Fruit fly (Drosophila melanogaster) whole organism, pupa: ENCODE measurements around the gene Dnali1.
A peak's percentile ranks its signal among the peaks of the same experiment; 100 is the strongest.

ENCODE experiments used
- CG10348 ChIP-seq: fragments of 200-800 bp; sonication (Bioruptor generic); IDR thresholded peaks from 2 replicates; pipeline ENCODE4 v1.3.6; 2022; ENCODE audit warnings: missing biosample characterization, missing genetic modification characterization
- CG12605 ChIP-seq: fragments of 200-800 bp; sonication (Bioruptor generic); IDR thresholded peaks from 2 replicates; pipeline ENCODE4 v1.3.6; 2022; ENCODE audit warnings: missing biosample characterization, missing genetic modification characterization
- CG13204 ChIP-seq: fragments of 200-800 bp; sonication (Bioruptor generic); optimal IDR thresholded peaks from 2 replicates; lab custom pipeline; 2018; ENCODE audit warnings: missing biosample characterization, mild to moderate bottlenecking, missing genetic modification characterization, moderate library complexity
- CG14655 ChIP-seq: fragments of 200-800 bp; sonication (Bioruptor generic); optimal IDR thresholded peaks from 3 replicates; lab custom pipeline; 2017; ENCODE audit warnings: mild to moderate bottlenecking, missing biosample characterization, missing genetic modification reagents, missing genetic modification characterization
- CG15710 ChIP-seq: fragments of 200-800 bp; sonication (Bioruptor generic); optimal IDR thresholded peaks from 2 replicates; lab custom pipeline; 2018; ENCODE audit warnings: missing biosample characterization, mild to moderate bottlenecking, missing genetic modification characterization, moderate library complexity
- CG17806 ChIP-seq: fragments of 200-800 bp; sonication (Bioruptor generic); optimal IDR thresholded peaks from 2 replicates; lab custom pipeline; 2018; ENCODE audit warnings: missing biosample characterization, mild to moderate bottlenecking, missing genetic modification characterization, moderate library complexity
- CG32121 ChIP-seq: fragments of 200-800 bp; sonication (Bioruptor generic); IDR thresholded peaks from 2 replicates; pipeline ENCODE4 v1.3.6; 2022; ENCODE audit warnings: missing biosample characterization, missing genetic modification characterization
- CG34367 ChIP-seq: fragments of 200-800 bp; sonication (Bioruptor generic); optimal IDR thresholded peaks from 2 replicates; lab custom pipeline; 2018; ENCODE audit warnings: missing biosample characterization, mild to moderate bottlenecking, missing genetic modification characterization
- CG4496 ChIP-seq: fragments of 200-800 bp; sonication (Bioruptor generic); IDR thresholded peaks from 3 replicates; pipeline ENCODE4 v1.3.6; 2022; ENCODE audit warnings: missing biosample characterization, missing genetic modification characterization
- CG8159 ChIP-seq: fragments of 200-800 bp; sonication (Bioruptor generic); optimal IDR thresholded peaks from 3 replicates; lab custom pipeline; 2018; ENCODE audit warnings: missing biosample characterization, mild to moderate bottlenecking, missing genetic modification characterization, moderate library complexity
- CG8301 ChIP-seq: fragments of 200-800 bp; sonication (Bioruptor generic); optimal IDR thresholded peaks from 2 replicates; lab custom pipeline; 2018; ENCODE audit warnings: missing biosample characterization, mild to moderate bottlenecking, missing genetic modification characterization
- CG9948 ChIP-seq: fragments of 200-800 bp; sonication (Bioruptor generic); optimal IDR thresholded peaks from 2 replicates; lab custom pipeline; 2018; ENCODE audit warnings: missing biosample characterization, mild to moderate bottlenecking, missing genetic modification characterization, moderate library complexity
- D1 ChIP-seq: fragments of 200-800 bp; sonication (Bioruptor generic); optimal IDR thresholded peaks from 2 replicates; lab custom pipeline; 2018; ENCODE audit warnings: missing biosample characterization, mild to moderate bottlenecking, missing genetic modification characterization, moderate library complexity
- EcR ChIP-seq: fragments of 200-800 bp; sonication (Bioruptor generic); optimal IDR thresholded peaks from 3 replicates; lab custom pipeline; 2019; ENCODE audit warnings: missing biosample characterization, missing genetic modification characterization, mild to moderate bottlenecking, moderate library complexity, missing genetic modification reagents
- Ets98B ChIP-seq: fragments of 200-800 bp; sonication (Bioruptor generic); IDR thresholded peaks from 2 replicates; pipeline ENCODE4 v1.3.6; 2022; ENCODE audit warnings: missing biosample characterization, missing genetic modification characterization
- Pif1A ChIP-seq: fragments of 200-800 bp; sonication (Bioruptor generic); optimal IDR thresholded peaks from 3 replicates; lab custom pipeline; 2016; ENCODE audit warnings: missing biosample characterization, missing genetic modification characterization
- Pif1B ChIP-seq: fragments of 200-800 bp; sonication (Bioruptor generic); optimal IDR thresholded peaks from 3 replicates; lab custom pipeline; 2016; ENCODE audit warnings: missing biosample characterization, missing genetic modification characterization
- Snoo ChIP-seq: fragments of 200-800 bp; sonication (Bioruptor generic); optimal IDR thresholded peaks from 3 replicates; lab custom pipeline; 2017; ENCODE audit warnings: missing biosample characterization, mild to moderate bottlenecking, missing genetic modification characterization, inconsistent platforms
- fd96Ca ChIP-seq: fragments of 200-800 bp; sonication (Bioruptor generic); IDR thresholded peaks from 3 replicates; pipeline ENCODE4 v1.3.6; 2022; ENCODE audit warnings: missing biosample characterization, missing genetic modification characterization
- gl ChIP-seq: fragments of 200-800 bp; sonication (Bioruptor generic); optimal IDR thresholded peaks from 2 replicates; lab custom pipeline; 2018; ENCODE audit warnings: missing biosample characterization, mild to moderate bottlenecking, missing genetic modification characterization
- rn ChIP-seq: fragments of 200-800 bp; sonication (Bioruptor generic); IDR thresholded peaks from 2 replicates; pipeline ENCODE4 v1.3.6; 2022; ENCODE audit warnings: missing biosample characterization, missing genetic modification characterization

Dnali1 gene

dm6 chr3R:11893197-11893596 lies at the start of gene Dnali1:
Dnali1 (minus strand) TSS chr3R:11893297.
- TF ChIP-seq CG14655 (GFP tag; lab: Kevin White, UChicago) (no peak), Snoo (tag; lab: Kevin White, UChicago) (no peak), CG32121 (GFP tag; lab: Robert Waterston, UW) (no peak), CG34367 (tag; lab: Kevin White, UChicago) (no peak), CG8301 (tag; lab: Kevin White, UChicago) (no peak), Pif1B (no peak), CG4496 (GFP tag; lab: Robert Waterston, UW) (no peak), gl (tag; lab: Kevin White, UChicago) (no peak), D1 (no peak), fd96Ca (no peak), CG12605 (GFP tag; lab: Robert Waterston, UW) (no peak), CG10348 (no peak), CG17806 (tag; lab: Kevin White, UChicago) (no peak), CG8159 (tag; lab: Kevin White, UChicago) (no peak), Ets98B (GFP tag; lab: Robert Waterston, UW) (no peak)

- TF ChIP-seq CG14655 (GFP tag; lab: Kevin White, UChicago) (peak; percentile 17), CG12605 (GFP tag; lab: Robert Waterston, UW) (no peak)
These were observed 48.0 kb upstream of the Dnali1 start for dm6 chr3R:11941116-11941515.

dm6 chr3R:11937427-11938114 lies 44.5 kb upstream of the Dnali1 start:
- TF ChIP-seq CG8301 (tag; lab: Kevin White, UChicago) (peak; percentile 51), D1 (peak; percentile 7), CG17806 (tag; lab: Kevin White, UChicago) (peak; percentile 69), CG15710 (tag; lab: Kevin White, UChicago) (peak; percentile 18), CG32121 (GFP tag; lab: Robert Waterston, UW) (peak; percentile 57), CG12605 (GFP tag; lab: Robert Waterston, UW) (peak; percentile 57; the same call in 1 of the 2 replicates), Snoo (tag; lab: Kevin White, UChicago) (no peak), Pif1B (peak; percentile 12), CG14655 (GFP tag; lab: Kevin White, UChicago) (peak; percentile 64), CG10348 (no peak), CG9948 (tag; lab: Kevin White, UChicago) (peak; percentile 34), CG8159 (tag; lab: Kevin White, UChicago) (peak; percentile 58), EcR (GFP tag; lab: Kevin White, UChicago) (peak; percentile 64), Ets98B (GFP tag; lab: Robert Waterston, UW) (peak; percentile 72), CG4496 (GFP tag; lab: Robert Waterston, UW) (peak; percentile 75), rn (GFP tag; lab: Robert Waterston, UW) (peak; percentile 65), CG34367 (tag; lab: Kevin White, UChicago) (no peak), Pif1A (GFP tag; lab: Kevin White, UChicago) (peak; percentile 10), fd96Ca (peak; percentile 88), CG13204 (GFP tag; lab: Kevin White, UChicago) (peak; percentile 60), gl (tag; lab: Kevin White, UChicago) (no peak)
- TF ChIP-seq, all 21 proteins: peak for 17

DNA sequence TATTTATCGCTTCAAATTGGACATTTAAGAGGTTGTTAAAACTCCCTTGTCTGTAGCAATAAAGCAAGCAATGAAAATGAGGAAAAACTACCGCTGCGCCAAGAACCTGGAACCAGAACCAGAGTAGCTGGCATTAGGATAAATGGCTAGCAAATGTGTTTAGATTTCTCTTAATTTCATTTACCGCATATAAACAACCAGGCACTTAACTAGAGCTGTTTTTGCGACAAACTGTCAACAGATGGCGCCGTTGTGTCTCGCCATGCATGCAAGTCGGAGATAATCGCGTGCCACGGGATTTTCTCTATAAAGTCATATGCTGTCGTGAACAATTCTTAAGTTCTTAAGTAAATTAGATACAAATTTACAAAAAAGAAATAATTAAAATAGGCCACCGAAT lies 40.8 kb upstream of the Dnali1 start:
- TF ChIP-seq EcR (GFP tag; lab: Kevin White, UChicago), result no peak
- TF ChIP-seq rn (GFP tag; lab: Robert Waterston, UW), result no peak
- TF ChIP-seq CG14655 (GFP tag; lab: Kevin White, UChicago), result no peak
- TF ChIP-seq CG4496 (GFP tag; lab: Robert Waterston, UW), result no peak
- TF ChIP-seq CG10348, result no peak
- no peak for TF ChIP-seq D1
- no peak for TF ChIP-seq fd96Ca
- no peak for TF ChIP-seq Pif1A (GFP tag; lab: Kevin White, UChicago)
- TF ChIP-seq CG34367 (tag; lab: Kevin White, UChicago), result no peak
- TF ChIP-seq CG12605 (GFP tag; lab: Robert Waterston, UW), result no peak
- TF ChIP-seq CG17806 (tag; lab: Kevin White, UChicago), result no peak
- no peak for TF ChIP-seq gl (tag; lab: Kevin White, UChicago)
- no peak for TF ChIP-seq CG9948 (tag; lab: Kevin White, UChicago)
- no peak for TF ChIP-seq Pif1B

dm6 chr3R:11930962-11931361 lies 37.9 kb upstream of the Dnali1 start, which contains the start of gene CG14731:
CG14731 (plus strand) TSS chr3R:11931262.
- no peak for TF ChIP-seq EcR (GFP tag; lab: Kevin White, UChicago)
- no peak for TF ChIP-seq CG8159 (tag; lab: Kevin White, UChicago)
- TF ChIP-seq CG17806 (tag; lab: Kevin White, UChicago), result no peak
- TF ChIP-seq CG9948 (tag; lab: Kevin White, UChicago), result no peak
- no peak for TF ChIP-seq CG4496 (GFP tag; lab: Robert Waterston, UW)
- TF ChIP-seq CG14655 (GFP tag; lab: Kevin White, UChicago), result no peak
- no peak for TF ChIP-seq CG34367 (tag; lab: Kevin White, UChicago)
- TF ChIP-seq Snoo (tag; lab: Kevin White, UChicago), result no peak
- no peak for TF ChIP-seq gl (tag; lab: Kevin White, UChicago)
- no peak for TF ChIP-seq D1
- no peak for TF ChIP-seq CG8301 (tag; lab: Kevin White, UChicago)
- no peak for TF ChIP-seq CG32121 (GFP tag; lab: Robert Waterston, UW)
- TF ChIP-seq Pif1B, result no peak
- TF ChIP-seq CG15710 (tag; lab: Kevin White, UChicago), result no peak
- no peak for TF ChIP-seq Pif1A (GFP tag; lab: Kevin White, UChicago)
- no peak for TF ChIP-seq fd96Ca
- no peak for TF ChIP-seq Ets98B (GFP tag; lab: Robert Waterston, UW)
- no peak for TF ChIP-seq CG10348
- TF ChIP-seq CG12605 (GFP tag; lab: Robert Waterston, UW), result no peak
